Worm (Caenorhabditis elegans): ENCODE measurements around the gene gly-8.

Gene gly-8

ce11 chrIII:11659804-11660203, 34.8 kb downstream of the gly-8 start:
- peak; percentile 82 for TF ChIP-seq zfh-2 (GFP tag; conservative IDR thresholded peaks at IDR 0.05)
- peak; percentile 22 for TF ChIP-seq attf-5 (GFP tag; optimal IDR thresholded peaks at IDR 0.05)
- peak; percentile 10; the same call in 1 of the 2 replicates for TF ChIP-seq dox-1 (GFP tag; IDR thresholded peaks at IDR 0.05)
- TF ChIP-seq somi-1 (GFP tag; optimal IDR thresholded peaks at IDR 0.05), result no peak
- TF ChIP-seq cebp-1 (GFP tag; IDR thresholded peaks at IDR 0.05), result no peak
- TF ChIP-seq cebp-1 (tag; optimal IDR thresholded peaks at IDR 0.05), result peak; percentile 42
- peak; percentile 61 for TF ChIP-seq nhr-80 (tag; optimal IDR thresholded peaks at IDR 0.05)
- no peak for TF ChIP-seq F37B4.10 (GFP tag; IDR thresholded peaks at IDR 0.05)
- TF ChIP-seq mcd-1 (GFP tag; IDR thresholded peaks at IDR 0.05), result 0 out of 2 replicates have a peak, but pooled peaks have one; percentile 26

- TF ChIP-seq attf-5 (GFP tag; optimal IDR thresholded peaks at IDR 0.05) (no peak), ceh-100 (GFP tag; IDR thresholded peaks at IDR 0.05) (no peak), zfh-2 (GFP tag; conservative IDR thresholded peaks at IDR 0.05) (0 out of 2 replicates have a peak, but pooled peaks have one; percentile 8), ccch-3 (GFP tag; optimal IDR thresholded peaks at IDR 0.05) (no peak), efl-1 (GFP tag; optimal IDR thresholded peaks at IDR 0.05) (no peak), nhr-80 (tag; optimal IDR thresholded peaks at IDR 0.05) (peak; percentile 7)
These were observed 35.7 kb downstream of the gly-8 start for ce11 chrIII:11660736-11661135.

ce11 chrIII:11663400-11663799, 38.4 kb downstream of the gly-8 start:
- TF ChIP-seq Y95B8A.8 (GFP tag; IDR thresholded peaks at IDR 0.05) (no peak), tbp1 (GFP tag; optimal IDR thresholded peaks at IDR 0.05) (no peak), Y56A3A.18 (GFP tag; IDR thresholded peaks at IDR 0.05) (no peak), F55B11.4 (tag; optimal IDR thresholded peaks at IDR 0.05; ENCODE audit: borderline replicate concordance, insufficient read depth) (no peak), snpc-1.1 (tag; optimal IDR thresholded peaks at IDR 0.05; ENCODE audit: insufficient read depth) (no peak), let-526 (GFP tag; IDR thresholded peaks at IDR 0.05) (no peak), nhr-90 (tag; optimal IDR thresholded peaks at IDR 0.05) (no peak), attf-6 (GFP tag; IDR thresholded peaks at IDR 0.05) (no peak)

- TF ChIP-seq somi-1 (GFP tag; optimal IDR thresholded peaks at IDR 0.05), result no peak
- no peak for TF ChIP-seq lin-54 (GFP tag; optimal IDR thresholded peaks at IDR 0.05)
- TF ChIP-seq B0035.1 (tag; optimal IDR thresholded peaks at IDR 0.05), result no peak
- TF ChIP-seq F57A8.1 (GFP tag; optimal IDR thresholded peaks at IDR 0.05), result no peak
- no peak for TF ChIP-seq F39B2.1 (GFP tag; IDR thresholded peaks at IDR 0.05)
- TF ChIP-seq dpff-1 (tag; optimal IDR thresholded peaks at IDR 0.05), result no peak
- no peak for TF ChIP-seq tbp1 (GFP tag; optimal IDR thresholded peaks at IDR 0.05)
- TF ChIP-seq ceh-79 (tag; optimal IDR thresholded peaks at IDR 0.05), result no peak
- no peak for TF ChIP-seq mxl-1 (tag; optimal IDR thresholded peaks at IDR 0.05)
These were observed 41.8 kb downstream of the gly-8 start for ce11 chrIII:11666819-11667218.

ce11 chrIII:11669008-11669407, 44.0 kb downstream of the gly-8 start:
- TF ChIP-seq madf-8 (GFP tag; conservative IDR thresholded peaks at IDR 0.05), result no peak
- no peak for TF ChIP-seq F23B12.7 (tag; optimal IDR thresholded peaks at IDR 0.05; ENCODE audit: insufficient read depth)
- TF ChIP-seq ama-1 (optimal IDR thresholded peaks at IDR 0.05), result no peak
- TF ChIP-seq ama-1 (GFP tag; optimal IDR thresholded peaks at IDR 0.05), result no peak

All from whole organism, young adult.